Worm (Caenorhabditis elegans): ENCODE results near the gene W06D12.6.
A peak's percentile ranks its signal among the peaks of the same experiment; 100 is the strongest.

W06D12.6 gene

DNA sequence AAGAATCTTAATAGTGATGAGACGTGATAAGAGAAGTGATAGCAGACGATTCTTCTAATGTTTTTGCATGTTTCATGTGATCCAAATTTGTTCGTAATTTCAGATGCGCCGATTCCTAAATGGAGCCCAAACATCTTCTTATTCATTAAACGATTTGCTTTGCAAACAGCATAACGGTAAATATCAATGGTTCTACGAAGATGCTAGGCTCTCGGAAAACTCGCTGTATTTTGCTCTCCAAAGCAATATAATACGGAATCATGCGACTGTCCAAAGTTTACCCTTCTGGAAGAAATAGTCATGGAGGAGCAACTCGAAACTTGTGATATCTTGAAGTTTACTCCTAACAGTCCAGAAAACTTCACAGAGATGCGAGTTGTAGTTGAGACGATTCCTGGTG, at the start of gene W06D12.6:
Gene W06D12.6 (plus strand): TSS at position 301 of the 400 bp plus-strand sequence.
- TF ChIP-seq gmeb-2 (tag; optimal IDR thresholded peaks at IDR 0.05): no peak
- TF ChIP-seq unc-3 (GFP tag; conservative IDR thresholded peaks at IDR 0.05): no peak
- TF ChIP-seq unc-3 (tag; optimal IDR thresholded peaks at IDR 0.05): no peak
- no peak for TF ChIP-seq F13H6.1 (tag; optimal IDR thresholded peaks at IDR 0.05)
- TF ChIP-seq fkh-6 (tag; optimal IDR thresholded peaks at IDR 0.05): no peak
- no peak for TF ChIP-seq ceh-24 (tag; optimal IDR thresholded peaks at IDR 0.05)

DNA sequence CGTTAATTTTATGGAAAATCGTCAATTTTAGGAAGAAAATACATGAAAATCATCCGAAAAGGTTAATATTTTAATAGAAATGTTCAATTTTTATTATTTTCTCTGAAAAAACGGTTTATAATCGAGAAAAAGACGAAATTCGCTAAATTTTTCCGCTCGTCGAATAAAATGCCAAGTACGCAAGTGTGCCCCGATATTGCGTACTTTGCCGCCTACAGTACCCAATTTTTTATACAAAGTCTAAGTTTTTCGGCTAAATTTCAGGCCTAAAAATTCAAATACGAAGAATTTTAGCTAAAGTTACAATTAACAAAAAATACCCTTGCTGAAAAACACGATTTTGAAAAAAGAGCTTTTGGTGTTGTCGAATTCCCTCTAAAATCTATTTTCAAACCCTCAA, 47.1 kb upstream of the W06D12.6 start:
- no peak for TF ChIP-seq gmeb-2 (tag; optimal IDR thresholded peaks at IDR 0.05)
- TF ChIP-seq ref-2 (tag; optimal IDR thresholded peaks at IDR 0.05): no peak
- no peak for TF ChIP-seq hlh-6 (tag; optimal IDR thresholded peaks at IDR 0.05)
- TF ChIP-seq nfya-1 (tag; optimal IDR thresholded peaks at IDR 0.05): no peak
- TF ChIP-seq K02D7.2 (tag; optimal IDR thresholded peaks at IDR 0.05): no peak
- TF ChIP-seq C08G9.2 (tag; optimal IDR thresholded peaks at IDR 0.05): no peak
- TF ChIP-seq rnt-1 (tag; optimal IDR thresholded peaks at IDR 0.05): no peak
- TF ChIP-seq hlh-8 (tag; optimal IDR thresholded peaks at IDR 0.05): no peak
- no peak for TF ChIP-seq eyg-1 (tag; optimal IDR thresholded peaks at IDR 0.05)

DNA sequence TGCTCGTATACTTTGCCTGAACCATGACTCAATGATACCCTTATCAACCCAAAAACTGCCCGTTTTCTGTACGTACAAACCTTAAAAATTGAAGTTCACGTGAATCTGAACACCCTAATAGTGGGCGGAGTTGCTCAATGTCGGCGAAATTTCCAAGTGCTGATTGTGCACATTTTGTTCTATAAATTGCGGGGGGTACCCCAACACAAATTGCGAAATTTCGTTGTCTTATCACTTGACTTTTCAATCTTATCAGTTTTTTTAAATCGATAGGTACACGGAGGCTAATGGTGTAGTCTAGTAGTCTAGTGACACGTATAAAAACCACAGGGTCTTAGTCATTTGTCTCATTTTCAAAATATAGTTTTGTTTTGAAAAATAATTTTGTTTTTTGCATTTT, 46.7 kb upstream of the W06D12.6 start, which contains the start of gene fbxa-108:
Gene fbxa-108 (minus strand): TSS at position 158 of the 400 bp plus-strand sequence.
- no peak for TF ChIP-seq ceh-30 (tag; optimal IDR thresholded peaks at IDR 0.05)
- no peak for TF ChIP-seq hlh-15 (tag; optimal IDR thresholded peaks at IDR 0.05)
- peak; percentile 92 for TF ChIP-seq elt-2 (tag; optimal IDR thresholded peaks at IDR 0.05)
- no peak for TF ChIP-seq ztf-16 (tag; optimal IDR thresholded peaks at IDR 0.05)

DNA sequence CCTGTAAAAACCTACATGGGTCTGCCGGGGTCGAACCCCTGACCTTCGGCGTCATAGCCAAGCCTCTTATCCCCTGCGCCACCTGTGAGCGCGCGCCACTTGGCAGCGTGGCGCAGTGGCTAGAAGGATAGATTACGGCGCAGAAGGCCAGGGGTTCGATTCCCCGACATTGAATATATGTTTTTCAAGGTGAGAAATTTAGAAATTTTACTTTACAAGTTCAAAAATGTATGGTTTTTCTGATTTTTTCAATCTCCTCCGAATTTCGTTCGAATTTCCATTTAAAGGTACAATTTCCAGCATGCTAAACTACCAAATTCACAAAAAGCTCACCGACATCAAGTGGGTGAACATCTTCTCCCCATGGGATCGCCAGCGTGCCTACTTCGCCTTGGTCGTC, 45.9 kb upstream of the W06D12.6 start, which contains the start of gene dgat-2:
Gene dgat-2 (plus strand): TSS at position 301 of the 400 bp plus-strand sequence.
- TF ChIP-seq pha-2 (tag; optimal IDR thresholded peaks at IDR 0.05) (no peak), dve-1 (tag; optimal IDR thresholded peaks at IDR 0.05) (no peak), ets-4 (tag; optimal IDR thresholded peaks at IDR 0.05) (no peak)

DNA sequence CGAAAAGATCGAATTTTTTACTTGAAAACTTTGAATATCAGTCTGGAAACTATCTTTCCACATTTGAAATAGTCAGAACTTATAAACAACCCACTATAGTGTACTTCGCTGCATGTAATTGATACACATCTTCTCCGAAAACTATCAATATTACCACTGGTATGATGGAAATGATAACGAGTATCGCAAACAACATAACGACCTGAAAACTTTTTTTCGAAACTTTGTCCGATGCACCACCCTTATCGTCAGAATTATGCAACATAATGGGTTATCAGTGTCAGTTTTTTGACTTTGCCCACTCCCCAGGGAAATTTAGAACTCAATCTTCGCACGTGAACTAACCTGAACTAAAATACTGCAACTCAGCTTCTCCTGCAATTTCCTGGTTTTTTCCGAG, 43.7 kb upstream of the W06D12.6 start:
- TF ChIP-seq elt-2 (tag; optimal IDR thresholded peaks at IDR 0.05) (peak; percentile 90), ceh-22 (tag; optimal IDR thresholded peaks at IDR 0.05) (no peak), gmeb-2 (tag; optimal IDR thresholded peaks at IDR 0.05) (no peak), C38D4.7 (GFP tag; optimal IDR thresholded peaks at IDR 0.05) (no peak), Y22D7AL.16 (tag; optimal IDR thresholded peaks at IDR 0.05) (no peak), K09A11.1 (tag; optimal IDR thresholded peaks at IDR 0.05; ENCODE audit: insufficient read depth) (no peak)

DNA sequence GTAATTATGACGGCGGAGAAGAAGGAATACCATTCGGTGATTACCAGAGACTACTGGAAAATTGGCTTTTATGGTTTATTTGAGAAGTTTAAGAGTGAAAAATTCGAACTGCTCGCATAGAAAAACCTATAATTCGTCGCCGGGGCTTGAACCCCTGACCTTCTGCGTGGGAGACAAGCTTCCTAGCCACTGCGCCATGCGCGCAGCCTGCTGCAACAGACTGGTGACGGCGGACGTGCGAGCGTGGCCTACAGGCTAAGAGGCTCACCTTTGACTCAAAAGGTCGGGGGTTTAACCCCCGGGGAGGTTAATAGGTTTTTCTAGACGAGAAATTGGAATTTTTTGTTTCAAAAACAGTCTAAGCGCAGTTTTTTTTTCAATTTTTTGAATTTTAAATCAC, 41.5 kb upstream of the W06D12.6 start:
- no peak for TF ChIP-seq hlh-8 (tag; optimal IDR thresholded peaks at IDR 0.05)
- no peak for TF ChIP-seq ceh-31 (tag; optimal IDR thresholded peaks at IDR 0.05)
- TF ChIP-seq hlh-15 (tag; optimal IDR thresholded peaks at IDR 0.05): no peak
- no peak for TF ChIP-seq mec-3 (tag; optimal IDR thresholded peaks at IDR 0.05; ENCODE audit: borderline replicate concordance)

DNA sequence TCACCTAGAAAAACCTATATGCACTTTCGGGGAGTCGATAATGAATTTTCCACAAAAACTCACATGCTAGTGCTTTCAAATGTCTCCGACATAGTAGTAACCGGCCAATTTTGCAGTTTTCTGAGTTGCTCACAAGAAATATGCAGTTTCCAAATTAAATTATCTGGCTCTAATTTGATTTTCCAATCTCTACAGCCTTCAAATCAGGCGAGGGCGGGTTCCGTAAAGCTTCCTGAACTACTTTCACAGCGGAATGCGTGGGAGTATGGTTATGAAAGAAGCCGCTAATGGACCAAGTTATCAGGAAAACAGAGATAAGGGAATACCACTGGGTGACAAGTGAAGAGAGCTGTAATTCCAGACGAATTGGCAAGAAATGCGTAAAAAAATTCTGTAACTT, 40.0 kb upstream of the W06D12.6 start, which contains the start of gene F59A1.11:
Gene F59A1.11 (minus strand): TSS at position 101 of the 400 bp plus-strand sequence.
- TF ChIP-seq gmeb-2 (tag; optimal IDR thresholded peaks at IDR 0.05) (no peak), ceh-14 (tag; optimal IDR thresholded peaks at IDR 0.05) (no peak), odd-2 (tag; optimal IDR thresholded peaks at IDR 0.05) (no peak), nhr-11 (tag; optimal IDR thresholded peaks at IDR 0.05) (no peak), pqm-1 (tag; optimal IDR thresholded peaks at IDR 0.05) (no peak), hlh-30 (tag; optimal IDR thresholded peaks at IDR 0.05; ENCODE audit: insufficient read depth) (no peak), ztf-16 (tag; optimal IDR thresholded peaks at IDR 0.05) (no peak), T23F11.4 (GFP tag; optimal IDR thresholded peaks at IDR 0.05) (no peak), ceh-30 (tag; optimal IDR thresholded peaks at IDR 0.05) (no peak), C38D4.7 (GFP tag; optimal IDR thresholded peaks at IDR 0.05) (no peak), hlh-13 (GFP tag; optimal IDR thresholded peaks at IDR 0.05) (no peak), elt-4 (tag; optimal IDR thresholded peaks at IDR 0.05) (no peak), eyg-1 (tag; optimal IDR thresholded peaks at IDR 0.05) (no peak), lim-6 (tag; optimal IDR thresholded peaks at IDR 0.05) (no peak), ceh-9 (tag; optimal IDR thresholded peaks at IDR 0.05) (no peak), unc-86 (tag; optimal IDR thresholded peaks at IDR 0.05) (no peak), pax-1 (tag; optimal IDR thresholded peaks at IDR 0.05) (no peak), nfya-1 (tag; optimal IDR thresholded peaks at IDR 0.05) (no peak)

All from whole organism, late embryonic.